Fruit fly (Drosophila melanogaster) whole organism, prepupa: ENCODE results near the gene KLHL18.
A peak's percentile ranks its signal among the peaks of the same experiment; 100 is the strongest.

Experiments
- Blimp-1 ChIP-seq: fragments of 200-800 bp; sonication (Bioruptor generic); optimal IDR thresholded peaks from 3 replicates; lab custom pipeline; 2017; ENCODE audit warnings: missing biosample characterization, missing genetic modification characterization, mild to moderate bottlenecking, moderate library complexity, missing genetic modification reagents
- CG10631 ChIP-seq: fragments of 200-800 bp; sonication (Bioruptor generic); optimal IDR thresholded peaks from 2 replicates; lab custom pipeline; 2016; ENCODE audit warnings: missing biosample characterization, missing genetic modification characterization
- CG11762 ChIP-seq: fragments of 200-800 bp; sonication (Bioruptor generic); optimal IDR thresholded peaks from 3 replicates; lab custom pipeline; 2016; ENCODE audit warnings: missing biosample characterization, missing genetic modification characterization; ENCODE audit not compliant: insufficient read depth
- CG15336 ChIP-seq: fragments of 200-800 bp; sonication (Bioruptor generic); IDR thresholded peaks from 2 replicates; pipeline ENCODE4 v1.3.6; 2022; ENCODE audit warnings: missing biosample characterization, missing genetic modification characterization
- CG1621 ChIP-seq: fragments of 200-800 bp; sonication (Bioruptor generic); optimal IDR thresholded peaks from 3 replicates; lab custom pipeline; 2018; ENCODE audit warnings: missing biosample characterization, mild to moderate bottlenecking, missing genetic modification characterization
- CG16779 ChIP-seq: fragments of 200-800 bp; sonication (Bioruptor generic); optimal IDR thresholded peaks from 3 replicates; lab custom pipeline; 2017; ENCODE audit warnings: missing biosample characterization, mild to moderate bottlenecking, missing genetic modification characterization
- CG3032 ChIP-seq: fragments of 200-800 bp; optimal IDR thresholded peaks from 2 replicates; lab custom pipeline; 2019; ENCODE audit warnings: missing biosample characterization, mild to moderate bottlenecking, missing genetic modification characterization, moderate library complexity
- CG32006 ChIP-seq: fragments of 200-800 bp; sonication (Bioruptor generic); optimal IDR thresholded peaks from 3 replicates; lab custom pipeline; 2017; ENCODE audit warnings: missing biosample characterization, mild to moderate bottlenecking, missing genetic modification characterization
- CG34406 ChIP-seq: fragments of 200-800 bp; sonication (Bioruptor generic); optimal IDR thresholded peaks from 3 replicates; lab custom pipeline; 2016; ENCODE audit warnings: missing biosample characterization, missing genetic modification characterization
- CG3919 ChIP-seq: fragments of 200-800 bp; sonication (Bioruptor generic); optimal IDR thresholded peaks from 3 replicates; lab custom pipeline; 2016; ENCODE audit warnings: missing biosample characterization, missing genetic modification characterization
- CG4318 ChIP-seq: fragments of 200-800 bp; sonication (Bioruptor generic); optimal IDR thresholded peaks from 3 replicates; lab custom pipeline; 2017; ENCODE audit warnings: missing biosample characterization, mild to moderate bottlenecking, missing genetic modification characterization
- CG6808 ChIP-seq: fragments of 200-800 bp; sonication (Bioruptor generic); optimal IDR thresholded peaks from 3 replicates; lab custom pipeline; 2017; ENCODE audit warnings: missing biosample characterization, missing genetic modification characterization, mild to moderate bottlenecking, moderate library complexity, missing genetic modification reagents
- CG6854 ChIP-seq: fragments of 200-800 bp; sonication (Bioruptor generic); optimal IDR thresholded peaks from 2 replicates; lab custom pipeline; 2017; ENCODE audit warnings: missing biosample characterization, mild to moderate bottlenecking, missing genetic modification characterization
- CG7368 ChIP-seq: fragments of 200-800 bp; sonication (Bioruptor generic); optimal IDR thresholded peaks from 3 replicates; lab custom pipeline; 2016; ENCODE audit warnings: missing biosample characterization, missing genetic modification characterization
- CG8319 ChIP-seq: fragments of 200-800 bp; sonication (Bioruptor generic); optimal IDR thresholded peaks from 3 replicates; lab custom pipeline; 2016; ENCODE audit warnings: missing biosample characterization, missing genetic modification characterization
- Eip75B ChIP-seq: fragments of 200-800 bp; sonication (Bioruptor generic); optimal IDR thresholded peaks from 3 replicates; lab custom pipeline; 2016; ENCODE audit warnings: missing biosample characterization, missing genetic modification characterization
- Eip78C ChIP-seq: fragments of 200-800 bp; sonication (Bioruptor generic); peaks from one replicate; lab custom pipeline; 2016; ENCODE audit warnings: missing biosample characterization, missing genetic modification characterization
- Eip93F ChIP-seq: fragments of 200-800 bp; sonication (Bioruptor generic); optimal IDR thresholded peaks from 2 replicates; lab custom pipeline; 2016; ENCODE audit warnings: missing biosample characterization, mild to moderate bottlenecking, missing genetic modification characterization
- Hr38 ChIP-seq: sonication (Bioruptor generic); optimal IDR thresholded peaks from 2 replicates; lab custom pipeline; 2016; ENCODE audit warnings: missing biosample characterization, missing genetic modification characterization
- Hr39 ChIP-seq: fragments of 200-800 bp; sonication (Bioruptor generic); optimal IDR thresholded peaks from 2 replicates; lab custom pipeline; 2016; ENCODE audit warnings: missing biosample characterization, missing genetic modification characterization
- Hr4 ChIP-seq: fragments of 200-800 bp; sonication (Bioruptor generic); optimal IDR thresholded peaks from 3 replicates; lab custom pipeline; 2016; ENCODE audit warnings: missing biosample characterization, missing genetic modification characterization
- Lpt ChIP-seq: fragments of 200-800 bp; sonication (Bioruptor generic); optimal IDR thresholded peaks from 3 replicates; lab custom pipeline; 2016; ENCODE audit warnings: missing biosample characterization, missing genetic modification characterization
- OdsH ChIP-seq: fragments of 200-800 bp; sonication (Bioruptor generic); optimal IDR thresholded peaks from 3 replicates; lab custom pipeline; 2016; ENCODE audit warnings: missing biosample characterization, missing genetic modification characterization
- Smox ChIP-seq: fragments of 200-800 bp; sonication (Bioruptor generic); optimal IDR thresholded peaks from 3 replicates; lab custom pipeline; 2016; ENCODE audit warnings: missing biosample characterization, missing genetic modification characterization
- Sox102F ChIP-seq: fragments of 200-800 bp; sonication (Bioruptor generic); optimal IDR thresholded peaks from 2 replicates; lab custom pipeline; 2016; ENCODE audit warnings: missing biosample characterization, mild to moderate bottlenecking, missing genetic modification characterization
- Sox14 ChIP-seq: fragments of 200-800 bp; sonication (Bioruptor generic); optimal IDR thresholded peaks from 3 replicates; lab custom pipeline; 2016; ENCODE audit warnings: missing biosample characterization, missing genetic modification characterization
- Sox15 ChIP-seq: fragments of 200-800 bp; sonication (Bioruptor generic); optimal IDR thresholded peaks from 3 replicates; lab custom pipeline; 2016; ENCODE audit warnings: missing biosample characterization, missing genetic modification characterization
- achi ChIP-seq: fragments of 200-800 bp; sonication (Bioruptor generic); optimal IDR thresholded peaks from 3 replicates; lab custom pipeline; 2016; ENCODE audit warnings: missing biosample characterization, missing genetic modification characterization
- acj6 ChIP-seq: fragments of 200-800 bp; sonication (Bioruptor generic); optimal IDR thresholded peaks from 3 replicates; lab custom pipeline; 2016; ENCODE audit warnings: missing biosample characterization, missing genetic modification characterization
- dac ChIP-seq: fragments of 200-800 bp; sonication (Bioruptor generic); optimal IDR thresholded peaks from 2 replicates; lab custom pipeline; 2017; ENCODE audit warnings: missing biosample characterization, mild to moderate bottlenecking, missing genetic modification characterization
- dsx ChIP-seq: fragments of 200-800 bp; optimal IDR thresholded peaks from 3 replicates; lab custom pipeline; 2019; ENCODE audit warnings: missing biosample characterization, mild to moderate bottlenecking, missing genetic modification characterization, moderate library complexity; ENCODE audit not compliant: poor library complexity, severe bottlenecking
- eg ChIP-seq: fragments of 200-800 bp; sonication (Bioruptor generic); IDR thresholded peaks from 3 replicates; pipeline ENCODE4 v1.3.6; 2022; ENCODE audit warnings: missing biosample characterization, missing genetic modification characterization
- fd85E ChIP-seq: fragments of 200-800 bp; sonication (Bioruptor generic); optimal IDR thresholded peaks from 3 replicates; lab custom pipeline; 2016; ENCODE audit warnings: missing biosample characterization, missing genetic modification characterization
- lz ChIP-seq: fragments of 200-800 bp; sonication (Bioruptor generic); optimal IDR thresholded peaks from 3 replicates; lab custom pipeline; 2016; ENCODE audit warnings: missing biosample characterization, missing genetic modification characterization
- net ChIP-seq: fragments of 200-800 bp; sonication (Bioruptor generic); optimal IDR thresholded peaks from 3 replicates; lab custom pipeline; 2016; ENCODE audit warnings: missing biosample characterization, missing genetic modification characterization
- pdm3 ChIP-seq: fragments of 200-800 bp; sonication (Bioruptor generic); optimal IDR thresholded peaks from 3 replicates; lab custom pipeline; 2016; ENCODE audit warnings: missing biosample characterization, missing genetic modification characterization
- ss ChIP-seq, 2 experiments: fragments of 200-800 bp; sonication (Bioruptor generic); optimal IDR thresholded peaks; 2 replicates in 1 of 2; 3 replicates in 1 of 2; lab custom pipeline; 2017 to 2018; ENCODE audit warnings: mild to moderate bottlenecking in 2 of 2, missing biosample characterization in 2 of 2, missing genetic modification characterization in 2 of 2, moderate library complexity in 1 of 2
- svp ChIP-seq: fragments of 200-800 bp; sonication (Bioruptor generic); peaks from one replicate; lab custom pipeline; 2016; ENCODE audit warnings: missing biosample characterization, missing genetic modification characterization
- vri ChIP-seq: fragments of 200-800 bp; sonication (Bioruptor generic); optimal IDR thresholded peaks from 3 replicates; lab custom pipeline; 2016; ENCODE audit warnings: missing biosample characterization, mild to moderate bottlenecking, missing genetic modification characterization

The KLHL18 gene

DNA sequence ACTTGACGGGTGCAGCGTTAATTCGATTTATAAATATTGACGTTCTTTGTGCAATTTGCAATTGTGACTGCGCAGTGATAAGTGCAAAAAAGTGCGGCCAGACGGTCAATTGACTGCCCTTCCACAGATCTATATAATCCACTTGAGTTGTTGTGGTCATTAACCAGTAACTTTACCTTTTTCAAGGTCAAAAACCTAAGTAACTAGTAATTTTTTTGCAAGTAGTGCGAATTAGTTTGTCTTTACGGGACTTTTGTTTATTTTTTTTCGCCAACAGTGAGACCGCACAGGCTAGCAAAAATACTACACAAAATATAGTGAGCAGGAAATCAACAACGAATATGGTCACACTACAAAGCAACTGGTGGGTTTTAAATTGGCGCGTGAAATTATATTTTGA, 35.6 kb downstream of the KLHL18 start, which contains the start of gene Tango9 (continued):
- TF ChIP-seq lz = peak; percentile 56
- no peak for TF ChIP-seq Lpt
- TF ChIP-seq CG6808 (GFP tag; lab: Kevin White, UChicago) = peak; percentile 25
- no peak for TF ChIP-seq eg (GFP tag; lab: Robert Waterston, UW)
- TF ChIP-seq CG6854 = no peak
- peak; percentile 17 for TF ChIP-seq CG10631 (GFP tag; lab: Kevin White, UChicago)
- peak; percentile 29 for TF ChIP-seq Blimp-1 (GFP tag; lab: Kevin White, UChicago)
- no peak for TF ChIP-seq CG4318 (GFP tag; lab: Kevin White, UChicago)
- TF ChIP-seq CG11762 (GFP tag; lab: Kevin White, UChicago) = peak; percentile 2
- TF ChIP-seq Eip78C (GFP tag; lab: Kevin White, UChicago) = peak; percentile 76
- no peak for TF ChIP-seq CG8319 (GFP tag; lab: Kevin White, UChicago)
- TF ChIP-seq acj6 (GFP tag; lab: Kevin White, UChicago) = peak; percentile 33
- no peak for TF ChIP-seq Sox15 (GFP tag; lab: Kevin White, UChicago)
- TF ChIP-seq CG16779 = no peak
- peak; percentile 37 for TF ChIP-seq Sox102F (GFP tag; lab: Kevin White, UChicago)
- no peak for TF ChIP-seq fd85E
- no peak for TF ChIP-seq Eip93F (GFP tag; lab: Kevin White, UChicago)
- peak; percentile 20 for TF ChIP-seq achi (GFP tag; lab: Kevin White, UChicago)
- TF ChIP-seq CG1621 = peak; percentile 45
- TF ChIP-seq Eip75B = peak; percentile 43
- peak; percentile 33 for TF ChIP-seq net
- TF ChIP-seq CG7368 (GFP tag; lab: Kevin White, UChicago) = peak; percentile 38
- peak; percentile 32 for TF ChIP-seq CG34406 (GFP tag; lab: Kevin White, UChicago)
- 0 out of 2 replicates have a peak, but pooled peaks have one; percentile 25 for TF ChIP-seq CG15336 (GFP tag; lab: Robert Waterston, UW)
- TF ChIP-seq Sox14 = peak; percentile 80
- TF ChIP-seq CG3032 = peak; percentile 21
- TF ChIP-seq ss (GFP tag; optimal IDR thresholded peaks at IDR 0.05; lab: Kevin White, UChicago) = peak; percentile 9 to 47
- peak; percentile 67 for TF ChIP-seq CG3919 (GFP tag; lab: Kevin White, UChicago)
- TF ChIP-seq CG32006 (GFP tag; lab: Kevin White, UChicago) = no peak
- TF ChIP-seq svp (GFP tag; lab: Kevin White, UChicago) = peak; percentile 84

DNA sequence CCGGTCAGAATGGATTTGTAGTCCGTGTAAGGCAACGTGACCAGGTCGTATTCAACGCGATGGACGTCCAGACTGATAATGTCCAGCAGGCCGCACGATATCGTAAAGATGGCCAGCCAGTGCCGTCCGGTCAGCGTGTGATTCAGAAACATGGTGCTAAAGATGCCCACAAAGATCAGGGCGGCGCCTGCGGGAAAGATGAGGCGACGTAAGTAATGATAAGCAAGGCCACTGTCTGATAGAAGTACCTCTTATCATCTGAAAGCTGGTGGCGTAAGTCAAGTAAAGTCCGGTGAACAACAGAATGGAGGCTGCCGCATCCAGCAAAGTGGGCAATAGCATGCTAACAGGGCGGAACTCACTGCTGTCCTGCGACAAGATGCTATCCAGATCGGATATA, 36.4 kb downstream of the KLHL18 start:
- TF ChIP-seq lz = no peak
- TF ChIP-seq CG34406 (GFP tag; lab: Kevin White, UChicago) = no peak
- TF ChIP-seq CG7368 (GFP tag; lab: Kevin White, UChicago) = no peak
- TF ChIP-seq svp (GFP tag; lab: Kevin White, UChicago) = peak; percentile 97

- no peak for TF ChIP-seq CG6854
- no peak for TF ChIP-seq dac
- TF ChIP-seq dsx (GFP tag; lab: Kevin White, UChicago) = no peak
- no peak for TF ChIP-seq Smox
- TF ChIP-seq vri = no peak
- no peak for TF ChIP-seq pdm3
- no peak for TF ChIP-seq Hr4 (GFP tag; lab: Kevin White, UChicago)
- TF ChIP-seq Hr38 (GFP tag; lab: Kevin White, UChicago) = no peak
- no peak for TF ChIP-seq svp (GFP tag; lab: Kevin White, UChicago)
- no peak for TF ChIP-seq OdsH (GFP tag; lab: Kevin White, UChicago)
- TF ChIP-seq Lpt = no peak
- no peak for TF ChIP-seq Hr39 (GFP tag; lab: Kevin White, UChicago)
- no peak for TF ChIP-seq lz
- TF ChIP-seq, all 60 proteins: peak for 0
Observed at dm6 chr3R:11971394-11971793, 38.8 kb downstream of the KLHL18 start, which contains the start of gene GC2. Gene GC2, plus strand, starts transcription at chr3R:11971694.
